Fruit fly (Drosophila melanogaster): Measurements from ENCODE around the gene CG31323.

DNA sequence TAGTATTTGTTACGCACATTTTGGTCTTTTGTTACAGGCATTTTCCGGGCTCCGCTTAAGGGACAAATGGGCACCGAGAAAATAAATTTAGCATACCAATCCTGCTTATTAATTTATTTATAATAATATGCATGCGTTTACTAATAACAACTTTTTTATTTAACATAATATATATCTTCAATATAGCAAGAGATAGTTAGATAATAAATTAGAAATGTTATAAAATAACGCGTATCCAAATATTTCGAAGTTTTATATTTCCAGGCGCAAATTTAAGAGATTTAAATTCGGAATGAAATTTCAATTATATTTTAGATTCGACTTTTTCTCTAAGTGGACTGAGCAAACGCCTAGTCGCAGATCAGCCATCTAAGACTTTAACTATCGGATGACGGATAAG, 47.8 kb upstream of the CG31323 start:
- TF ChIP-seq Crg-1 (GFP tag; optimal IDR thresholded peaks at IDR 0.05) (no peak), CG12768 (GFP tag; optimal IDR thresholded peaks at IDR 0.05) (no peak), kay (GFP tag; ENCODE audit: borderline replicate concordance) (no peak), ovo (GFP tag; optimal IDR thresholded peaks at IDR 0.05) (no peak), cnc (optimal IDR thresholded peaks at IDR 0.05) (no peak), CG5204 (GFP tag; optimal IDR thresholded peaks at IDR 0.05) (no peak), CG11617 (GFP tag; optimal IDR thresholded peaks at IDR 0.05) (no peak)

Data from whole organism, adult.